Fruit fly (Drosophila melanogaster) whole organism, embryonic: ENCODE measurements around the gene Gfat2.
A peak's percentile ranks its signal among the peaks of the same experiment; 100 is the strongest.

ENCODE experiments used
- B-H2 ChIP-seq: fragments of 200-800 bp; sonication (Bioruptor generic); optimal IDR thresholded peaks from 2 replicates; lab custom pipeline; 2018; ENCODE audit warnings: missing biosample characterization, mild to moderate bottlenecking, missing genetic modification characterization
- Bteb2 ChIP-seq: fragments of 200-800 bp; sonication (Bioruptor generic); optimal IDR thresholded peaks from 2 replicates; lab custom pipeline; 2016; ENCODE audit warnings: missing biosample characterization, missing genetic modification characterization
- CG10209 ChIP-seq: fragments of 200-800 bp; sonication (Bioruptor generic); optimal IDR thresholded peaks from 3 replicates; lab custom pipeline; 2017; ENCODE audit warnings: missing biosample characterization, mild to moderate bottlenecking, missing genetic modification characterization, missing genetic modification reagents
- CG10462 ChIP-seq: fragments of 200-800 bp; sonication (Bioruptor generic); optimal IDR thresholded peaks from 2 replicates; lab custom pipeline; 2016; ENCODE audit warnings: missing biosample characterization, missing genetic modification characterization
- CG15514 ChIP-seq: fragments of 200-800 bp; sonication (Bioruptor generic); optimal IDR thresholded peaks from 3 replicates; lab custom pipeline; 2017; ENCODE audit warnings: missing biosample characterization, missing genetic modification characterization, mild to moderate bottlenecking, moderate library complexity, missing genetic modification reagents
- CG17359 ChIP-seq: fragments of 200-800 bp; sonication (Bioruptor generic); optimal IDR thresholded peaks from 3 replicates; lab custom pipeline; 2018; ENCODE audit warnings: missing biosample characterization, mild to moderate bottlenecking, missing genetic modification characterization, moderate library complexity
- CG17568 ChIP-seq: fragments of 200-800 bp; sonication (Bioruptor generic); optimal IDR thresholded peaks from 2 replicates; lab custom pipeline; 2018; ENCODE audit warnings: missing biosample characterization, mild to moderate bottlenecking, missing genetic modification characterization, moderate library complexity
- CG17912 ChIP-seq: fragments of 200-800 bp; sonication (Bioruptor generic); optimal IDR thresholded peaks from 2 replicates; lab custom pipeline; 2018; ENCODE audit warnings: missing biosample characterization, mild to moderate bottlenecking, missing genetic modification characterization
- CG1792 ChIP-seq: fragments of 200-800 bp; sonication (Bioruptor generic); optimal IDR thresholded peaks from 2 replicates; lab custom pipeline; 2016; ENCODE audit warnings: missing biosample characterization, missing genetic modification characterization
- CG18262 ChIP-seq: fragments of 200-800 bp; optimal IDR thresholded peaks from 3 replicates; lab custom pipeline; 2019; ENCODE audit warnings: missing biosample characterization, mild to moderate bottlenecking, missing genetic modification characterization, moderate library complexity
- CG2120 ChIP-seq: fragments of 200-800 bp; sonication (Bioruptor generic); optimal IDR thresholded peaks from 3 replicates; lab custom pipeline; 2016; ENCODE audit warnings: missing biosample characterization, missing genetic modification characterization
- CG31441 ChIP-seq: fragments of 200-800 bp; sonication (Bioruptor generic); IDR thresholded peaks from 2 replicates; pipeline ENCODE4 v1.3.6; 2022; ENCODE audit warnings: missing biosample characterization, missing genetic modification characterization
- CG32532 ChIP-seq: fragments of 200-800 bp; sonication (Bioruptor generic); IDR thresholded peaks from 2 replicates; pipeline ENCODE4 v1.3.6; 2022; ENCODE audit warnings: missing biosample characterization, missing genetic modification characterization
- CG43689 ChIP-seq: fragments of 200-800 bp; sonication (Bioruptor generic); IDR thresholded peaks from 2 replicates; pipeline ENCODE4 v1.3.6; 2022; ENCODE audit warnings: missing biosample characterization, missing genetic modification characterization
- CG4404 ChIP-seq: fragments of 200-800 bp; sonication (Bioruptor generic); IDR thresholded peaks from 2 replicates; pipeline ENCODE4 v1.3.6; 2022; ENCODE audit warnings: missing biosample characterization, missing genetic modification characterization
- CG4424 ChIP-seq: fragments of 200-800 bp; sonication (Bioruptor generic); optimal IDR thresholded peaks from 3 replicates; lab custom pipeline; 2016; ENCODE audit warnings: missing biosample characterization, missing genetic modification characterization
- CG5953 ChIP-seq: fragments of 200-800 bp; sonication (Bioruptor generic); IDR thresholded peaks from 2 replicates; pipeline ENCODE4 v1.3.6; 2022; ENCODE audit warnings: missing biosample characterization, missing genetic modification characterization
- CG6813 ChIP-seq: fragments of 200-800 bp; sonication (Bioruptor generic); optimal IDR thresholded peaks from 2 replicates; lab custom pipeline; 2017; ENCODE audit warnings: missing biosample characterization, missing genetic modification characterization, mild to moderate bottlenecking, moderate library complexity, missing genetic modification reagents
- CG6854 ChIP-seq: fragments of 200-800 bp; sonication (Bioruptor generic); optimal IDR thresholded peaks from 3 replicates; lab custom pipeline; 2017; ENCODE audit warnings: missing biosample characterization, mild to moderate bottlenecking, missing genetic modification characterization
- CG7271 ChIP-seq: fragments of 200-800 bp; sonication (Bioruptor generic); optimal IDR thresholded peaks from 2 replicates; lab custom pipeline; 2018; ENCODE audit warnings: missing biosample characterization, mild to moderate bottlenecking, missing genetic modification characterization, moderate library complexity
- CG7987 ChIP-seq: fragments of 200-800 bp; sonication (Bioruptor generic); optimal IDR thresholded peaks from 2 replicates; lab custom pipeline; 2018; ENCODE audit warnings: missing biosample characterization, mild to moderate bottlenecking, missing genetic modification characterization, moderate library complexity
- CG8478 ChIP-seq: fragments of >200 bp; optimal IDR thresholded peaks from 2 replicates; lab custom pipeline; 2018
- CG8924 ChIP-seq: fragments of 200-800 bp; optimal IDR thresholded peaks from 3 replicates; lab custom pipeline; 2019; ENCODE audit warnings: missing biosample characterization, mild to moderate bottlenecking, missing genetic modification characterization, moderate library complexity
- Dfd ChIP-seq, 2 experiments: fragments of >200 bp; optimal IDR thresholded peaks; 2 replicates each; lab custom pipeline; 2017; ENCODE audit warnings: missing biosample characterization in 2 of 2, missing genetic modification characterization in 2 of 2
- Dref ChIP-seq: fragments of 200-800 bp; sonication (Bioruptor generic); IDR thresholded peaks from 2 replicates; pipeline ENCODE4 v1.3.6; 2022; ENCODE audit warnings: missing biosample characterization, missing genetic modification characterization
- Hr3 ChIP-seq: fragments of 200-800 bp; sonication (Bioruptor generic); optimal IDR thresholded peaks from 3 replicates; lab custom pipeline; 2016; ENCODE audit warnings: missing biosample characterization, missing genetic modification characterization
- Med ChIP-seq: fragments of 200-800 bp; sonication (Bioruptor generic); peaks from one replicate; lab custom pipeline; 2016; ENCODE audit warnings: missing biosample characterization, missing genetic modification characterization, mild to moderate bottlenecking, inconsistent platforms, moderate library complexity
- Pdp1 ChIP-seq, 2 experiments: fragments of 200-800 bp; sonication (Bioruptor generic); optimal IDR thresholded peaks; 3 replicates each; lab custom pipeline; 2016; ENCODE audit warnings: missing biosample characterization in 2 of 2, missing genetic modification characterization in 2 of 2, mild to moderate bottlenecking in 1 of 2, moderate library complexity in 1 of 2
- Six4 ChIP-seq: fragments of 200-800 bp; sonication (Bioruptor generic); optimal IDR thresholded peaks from 2 replicates; lab custom pipeline; 2016; ENCODE audit warnings: missing biosample characterization, missing genetic modification characterization
- Sox100B ChIP-seq: fragments of 200-800 bp; sonication (Bioruptor generic); optimal IDR thresholded peaks from 3 replicates; lab custom pipeline; 2018; ENCODE audit warnings: missing biosample characterization, mild to moderate bottlenecking, missing genetic modification characterization
- Spps ChIP-seq: fragments of 200-800 bp; sonication (Bioruptor generic); optimal IDR thresholded peaks from 2 replicates; lab custom pipeline; 2018; ENCODE audit warnings: missing biosample characterization, mild to moderate bottlenecking, missing genetic modification characterization
- aop ChIP-seq: fragments of 200-800 bp; sonication (Bioruptor generic); IDR thresholded peaks from 2 replicates; pipeline ENCODE4 v1.3.6; 2022; ENCODE audit warnings: missing biosample characterization, missing genetic modification characterization
- bab2 ChIP-seq: fragments of 200-800 bp; sonication (Bioruptor generic); optimal IDR thresholded peaks from 2 replicates; lab custom pipeline; 2016; ENCODE audit warnings: missing biosample characterization, missing genetic modification characterization
- crol ChIP-seq: fragments of 200-800 bp; sonication (Bioruptor generic); IDR thresholded peaks from 2 replicates; pipeline ENCODE4 v1.3.6; 2022; ENCODE audit warnings: missing biosample characterization, missing genetic modification characterization
- dati ChIP-seq: fragments of 200-800 bp; sonication (Bioruptor generic); IDR thresholded peaks from 2 replicates; pipeline ENCODE4 v1.3.6; 2022; ENCODE audit warnings: missing biosample characterization, missing genetic modification characterization
- dpn ChIP-seq, 2 experiments: fragments of 200-800 bp; sonication (Bioruptor generic); optimal IDR thresholded peaks; 3 replicates each; lab custom pipeline; 2016; ENCODE audit warnings: missing biosample characterization in 2 of 2, missing genetic modification characterization in 2 of 2
- exex ChIP-seq: fragments of 200-800 bp; sonication (Bioruptor generic); optimal IDR thresholded peaks from 4 replicates; lab custom pipeline; 2018; ENCODE audit warnings: missing biosample characterization, mild to moderate bottlenecking, missing genetic modification characterization, moderate library complexity
- her ChIP-seq: fragments of 200-800 bp; sonication (Bioruptor generic); optimal IDR thresholded peaks from 2 replicates; lab custom pipeline; 2016; ENCODE audit warnings: missing biosample characterization, missing genetic modification characterization
- kay ChIP-seq: fragments of 200-800 bp; sonication (Bioruptor generic); optimal IDR thresholded peaks from 2 replicates; lab custom pipeline; 2016; ENCODE audit warnings: missing biosample characterization, missing genetic modification characterization
- mirr ChIP-seq: fragments of 200-800 bp; sonication (Bioruptor generic); optimal IDR thresholded peaks from 3 replicates; lab custom pipeline; 2018; ENCODE audit warnings: missing biosample characterization, mild to moderate bottlenecking, missing genetic modification characterization
- ranshi ChIP-seq: fragments of 200-800 bp; sonication (Bioruptor generic); IDR thresholded peaks from 2 replicates; pipeline ENCODE4 v1.3.6; 2022; ENCODE audit warnings: missing biosample characterization, missing genetic modification characterization
- sens ChIP-seq: fragments of 200-800 bp; sonication (Bioruptor generic); peaks from one replicate; lab custom pipeline; 2016; ENCODE audit warnings: missing biosample characterization, missing genetic modification characterization
- sim ChIP-seq: fragments of 200-800 bp; sonication (Bioruptor generic); IDR thresholded peaks from 2 replicates; pipeline ENCODE4 v1.3.6; 2022; ENCODE audit warnings: missing biosample characterization, missing genetic modification characterization
- slou ChIP-seq: fragments of 200-800 bp; sonication (Bioruptor generic); optimal IDR thresholded peaks from 3 replicates; lab custom pipeline; 2016; ENCODE audit warnings: missing biosample characterization, missing genetic modification characterization
- sob ChIP-seq: fragments of 200-800 bp; sonication (Bioruptor generic); IDR thresholded peaks from 2 replicates; pipeline ENCODE4 v1.3.6; 2022; ENCODE audit warnings: missing biosample characterization, missing genetic modification characterization
- sug ChIP-seq: fragments of 200-800 bp; optimal IDR thresholded peaks from 2 replicates; lab custom pipeline; 2019; ENCODE audit warnings: missing biosample characterization, mild to moderate bottlenecking, missing genetic modification characterization, moderate library complexity
- twi ChIP-seq: fragments of 200-800 bp; optimal IDR thresholded peaks from 2 replicates; lab custom pipeline; 2019; ENCODE audit warnings: missing biosample characterization, mild to moderate bottlenecking, missing genetic modification characterization, moderate library complexity

Gfat2 gene

DNA sequence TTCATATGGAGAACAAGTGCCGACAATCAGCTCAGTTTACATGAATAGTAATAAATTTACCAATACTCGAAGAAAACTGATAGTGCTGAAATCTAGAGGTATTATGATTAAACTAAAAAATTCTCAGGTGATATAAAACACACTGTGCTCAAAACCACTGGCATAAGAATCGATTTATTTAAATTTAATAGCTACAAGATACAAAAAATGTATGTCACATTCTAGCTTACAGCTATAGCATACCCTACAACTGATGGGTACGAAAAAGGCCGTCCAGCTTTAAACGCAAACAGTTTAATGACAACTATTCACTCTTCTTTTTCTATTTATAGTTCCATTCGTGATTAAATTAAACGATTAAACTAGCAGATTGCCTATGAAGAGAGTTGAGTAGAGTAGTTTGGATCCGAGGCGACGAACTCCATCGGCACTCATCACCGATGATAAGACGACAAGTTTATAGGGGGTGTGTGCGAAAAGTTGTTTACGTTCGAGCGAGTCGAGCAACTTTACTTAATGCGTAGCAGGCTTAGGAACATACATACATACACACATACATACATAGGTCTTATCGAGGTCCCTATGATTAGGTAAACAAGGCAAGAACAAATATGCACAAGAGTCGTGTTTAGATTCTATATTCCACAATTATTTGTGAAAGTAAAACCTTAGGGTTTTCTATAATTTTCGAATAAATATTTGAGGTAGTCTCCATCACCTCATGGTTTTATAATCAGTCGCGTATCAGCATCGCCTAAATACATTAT lies 10.6 kb downstream of the Gfat2 start (continued):
- peak; percentile 78 for TF ChIP-seq sim (GFP tag; lab: Robert Waterston, UW)
- 0 out of 2 replicates have a peak, but pooled peaks have one; percentile 19 for TF ChIP-seq crol (GFP tag; lab: Robert Waterston, UW)
- peak; percentile 92 for TF ChIP-seq CG2120
- TF ChIP-seq dati (GFP tag; lab: Robert Waterston, UW): peak; percentile 73
- peak; percentile 3 for TF ChIP-seq CG6854 (GFP tag; lab: Kevin White, UChicago)
- peak; percentile 18; the same call in 1 of the 2 replicates for TF ChIP-seq CG4404 (GFP tag; lab: Robert Waterston, UW)

DNA sequence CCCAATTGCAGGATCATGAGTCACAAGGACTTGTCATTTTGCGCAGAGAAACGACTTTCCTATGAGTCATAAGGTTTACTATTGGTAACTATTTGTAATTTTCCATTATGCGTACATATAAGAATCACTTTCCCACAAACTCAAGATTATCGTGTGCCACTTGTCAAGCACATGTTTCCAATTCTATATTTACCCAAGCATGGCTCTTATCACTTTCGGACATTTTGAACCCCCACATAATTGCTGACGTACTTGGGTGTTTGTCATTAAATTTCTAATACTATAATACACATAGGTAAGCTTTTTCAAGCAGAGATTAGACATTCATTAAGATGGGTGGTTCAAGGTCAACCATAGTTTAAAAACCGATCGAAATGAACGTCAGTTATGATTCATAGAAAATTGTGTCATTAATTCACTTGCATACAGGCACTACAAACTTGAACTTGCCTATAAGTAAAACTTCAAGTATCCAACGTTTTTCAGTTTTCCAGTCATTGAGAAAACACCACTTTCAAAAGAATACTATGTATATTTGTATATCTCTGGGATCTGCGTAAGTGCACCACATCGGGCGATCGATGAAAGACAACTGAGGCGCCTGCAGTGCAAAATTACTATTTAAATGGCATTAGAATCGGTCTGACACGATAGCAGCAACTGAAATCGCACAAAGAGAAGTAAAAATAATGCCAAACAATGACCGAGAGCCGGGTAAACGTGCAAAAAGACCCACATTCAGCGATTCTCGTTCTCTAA lies 11.7 kb downstream of the Gfat2 start:
- TF ChIP-seq B-H2 (GFP tag; lab: Kevin White, UChicago) (peak; percentile 26), Spps (no peak), CG15514 (GFP tag; lab: Kevin White, UChicago) (no peak), CG10209 (GFP tag; lab: Kevin White, UChicago) (no peak), twi (tag; lab: Kevin White, UChicago) (peak; percentile 82), CG1792 (GFP tag; lab: Kevin White, UChicago) (no peak), Sox100B (no peak), CG43689 (no peak), sug (tag; lab: Kevin White, UChicago) (peak; percentile 72), dpn (GFP tag; optimal IDR thresholded peaks at IDR 0.05; lab: Kevin White, UChicago) (no peak), CG7271 (tag; lab: Kevin White, UChicago) (no peak), CG32532 (GFP tag; lab: Robert Waterston, UW) (no peak), aop (no peak), CG5953 (no peak), Med (GFP tag; lab: Kevin White, UChicago) (peak; percentile 17), Dfd (GFP tag; optimal IDR thresholded peaks at IDR 0.05; lab: Kevin White, UChicago) (no peak), sim (GFP tag; lab: Robert Waterston, UW) (no peak), CG7987 (GFP tag; lab: Kevin White, UChicago) (peak; percentile 54), Pdp1 (GFP tag; optimal IDR thresholded peaks at IDR 0.05; lab: Kevin White, UChicago) (peak in 1 of 2 experiments; percentile 15), sob (GFP tag; lab: Robert Waterston, UW) (0 out of 2 replicates have a peak, but pooled peaks have one; percentile 5), exex (peak; percentile 48), sens (GFP tag; lab: Kevin White, UChicago) (peak; percentile 60), mirr (peak; percentile 46)
- TF ChIP-seq, all 482 proteins: peak for 10

DNA sequence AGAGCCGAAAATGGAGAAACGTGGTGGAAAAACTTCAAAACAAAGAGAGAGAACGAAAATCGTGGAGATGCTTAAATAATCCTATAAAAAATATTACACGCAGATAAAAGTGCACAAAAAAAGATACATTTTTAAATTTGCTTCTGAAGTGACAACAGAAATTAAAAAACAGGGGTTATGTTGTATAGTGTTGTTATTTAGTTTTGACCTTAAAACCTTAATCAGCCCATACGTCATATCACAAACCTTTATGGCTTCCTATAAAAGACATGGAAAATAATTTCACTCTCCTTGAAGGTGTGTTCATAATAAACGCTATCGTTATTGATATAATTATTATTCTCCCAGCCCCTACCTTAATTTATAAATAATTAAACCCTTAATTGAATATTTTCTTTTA lies 12.4 kb downstream of the Gfat2 start:
- TF ChIP-seq Six4 (GFP tag; lab: Kevin White, UChicago): peak; percentile 3
- no peak for TF ChIP-seq ranshi (GFP tag; lab: Robert Waterston, UW)
- no peak for TF ChIP-seq CG6813 (GFP tag; lab: Kevin White, UChicago)
- TF ChIP-seq slou (GFP tag; lab: Kevin White, UChicago): peak; percentile 3
- no peak for TF ChIP-seq her (GFP tag; lab: Kevin White, UChicago)
- peak; percentile 9 for TF ChIP-seq bab2 (GFP tag; lab: Kevin White, UChicago)
- no peak for TF ChIP-seq CG17912 (GFP tag; lab: Kevin White, UChicago)
- TF ChIP-seq CG4424 (GFP tag; lab: Kevin White, UChicago): peak; percentile 50
- TF ChIP-seq CG18262 (tag; lab: Kevin White, UChicago): peak; percentile 46
- no peak for TF ChIP-seq CG8924 (tag; lab: Kevin White, UChicago)
- peak; percentile 62 for TF ChIP-seq CG17568 (GFP tag; lab: Kevin White, UChicago)
- TF ChIP-seq CG8478 (lab: Kevin White, UChicago): no peak
- TF ChIP-seq CG10462 (GFP tag; lab: Kevin White, UChicago): no peak
- peak; percentile 11 for TF ChIP-seq Bteb2
- TF ChIP-seq dpn (GFP tag; optimal IDR thresholded peaks at IDR 0.05; lab: Kevin White, UChicago): peak; percentile 5 to 36
- no peak for TF ChIP-seq CG31441 (GFP tag; lab: Robert Waterston, UW)
- TF ChIP-seq CG17359 (tag; lab: Kevin White, UChicago): peak; percentile 21
- no peak for TF ChIP-seq Dref
- TF ChIP-seq kay (GFP tag; lab: Kevin White, UChicago): peak; percentile 48
- peak; percentile 41 for TF ChIP-seq Hr3 (GFP tag; lab: Kevin White, UChicago)
